Worm (Caenorhabditis elegans): ENCODE measurements around the gene nhr-136.

Gene nhr-136

ce11 chrV:12071483-12071882 is 35.5 kb upstream of the nhr-136 start (continued):
- no peak for TF ChIP-seq unc-39 (tag; optimal IDR thresholded peaks at IDR 0.05)
- TF ChIP-seq arid-1 (GFP tag; conservative IDR thresholded peaks at IDR 0.05) = no peak
- no peak for TF ChIP-seq spr-1 (tag; optimal IDR thresholded peaks at IDR 0.05)

- no peak for TF ChIP-seq cey-2 (tag; optimal IDR thresholded peaks at IDR 0.05; ENCODE audit: borderline replicate concordance, insufficient read depth)
These were observed 32.1 kb upstream of the nhr-136 start, which contains the start of gene R07B7.6 for ce11 chrV:12074886-12075285. R07B7.6 (minus strand) TSS chrV:12074986.

ce11 chrV:12075983-12076382 is 31.0 kb upstream of the nhr-136 start:
- TF ChIP-seq daf-19 (GFP tag; conservative IDR thresholded peaks at IDR 0.05) (no peak), dmd-8 (GFP tag; IDR thresholded peaks at IDR 0.05) (no peak), ceh-28 (tag; optimal IDR thresholded peaks at IDR 0.05) (no peak), mxl-3 (GFP tag; optimal IDR thresholded peaks at IDR 0.05) (no peak), lin-13 (GFP tag; optimal IDR thresholded peaks at IDR 0.05) (no peak), nhr-77 (tag; optimal IDR thresholded peaks at IDR 0.05) (peak; percentile 41), pqm-1 (tag; optimal IDR thresholded peaks at IDR 0.05) (peak; percentile 60), nhr-28 (tag; optimal IDR thresholded peaks at IDR 0.05) (peak; percentile 67), daf-16 (GFP tag; optimal IDR thresholded peaks at IDR 0.05) (no peak), daf-16 (tag; optimal IDR thresholded peaks at IDR 0.05) (peak; percentile 73), gei-8 (GFP tag; optimal IDR thresholded peaks at IDR 0.05) (no peak), dve-1 (tag; optimal IDR thresholded peaks at IDR 0.05; ENCODE audit: insufficient read depth) (peak; percentile 26), D1046.2 (GFP tag; IDR thresholded peaks at IDR 0.05) (no peak), dmd-6 (GFP tag; IDR thresholded peaks at IDR 0.05) (peak; percentile 51)

ce11 chrV:12080274-12080673 is 26.7 kb upstream of the nhr-136 start, which contains the start of gene R07B7.9:
R07B7.9 (minus strand) TSS chrV:12080374.
- no peak for TF ChIP-seq attf-4 (tag; optimal IDR thresholded peaks at IDR 0.05)
- TF ChIP-seq nhr-76 (tag; optimal IDR thresholded peaks at IDR 0.05) = no peak
- TF ChIP-seq mep-1 (tag; optimal IDR thresholded peaks at IDR 0.05) = no peak
- TF ChIP-seq D1046.2 (GFP tag; IDR thresholded peaks at IDR 0.05) = no peak
- no peak for TF ChIP-seq tra-1 (GFP tag; IDR thresholded peaks at IDR 0.05)
- TF ChIP-seq F10B5.3 (tag; optimal IDR thresholded peaks at IDR 0.05) = no peak
- no peak for TF ChIP-seq mxl-3 (GFP tag; optimal IDR thresholded peaks at IDR 0.05)
- TF ChIP-seq Y48G9A.11 (GFP tag; IDR thresholded peaks at IDR 0.05) = no peak
- TF ChIP-seq dmd-8 (GFP tag; IDR thresholded peaks at IDR 0.05) = no peak
- TF ChIP-seq ama-1 (optimal IDR thresholded peaks at IDR 0.05) = no peak
- TF ChIP-seq sdz-12 (GFP tag; optimal IDR thresholded peaks at IDR 0.05) = no peak
- TF ChIP-seq F49E8.2 (tag; optimal IDR thresholded peaks at IDR 0.05; ENCODE audit: borderline replicate concordance) = no peak
- no peak for TF ChIP-seq spr-1 (tag; optimal IDR thresholded peaks at IDR 0.05)
- TF ChIP-seq zip-11 (GFP tag; IDR thresholded peaks at IDR 0.05) = no peak
- no peak for TF ChIP-seq ceh-32 (tag; optimal IDR thresholded peaks at IDR 0.05; ENCODE audit: poor library complexity)
- no peak for TF ChIP-seq lim-7 (GFP tag; IDR thresholded peaks at IDR 0.05)
- no peak for TF ChIP-seq set-16 (GFP tag; IDR thresholded peaks at IDR 0.05)
- no peak for TF ChIP-seq ZK337.2 (GFP tag; IDR thresholded peaks at IDR 0.05)
- no peak for TF ChIP-seq nhr-41 (GFP tag; IDR thresholded peaks at IDR 0.05)
- no peak for TF ChIP-seq lin-15B (tag; optimal IDR thresholded peaks at IDR 0.05)

ce11 chrV:12082932-12083331 is 24.0 kb upstream of the nhr-136 start, which contains the start of gene R07B7.10:
R07B7.10 (plus strand) TSS chrV:12083216.
- peak; percentile 18 for TF ChIP-seq nhr-28 (tag; optimal IDR thresholded peaks at IDR 0.05)
- peak; percentile 14 for TF ChIP-seq dve-1 (tag; optimal IDR thresholded peaks at IDR 0.05; ENCODE audit: insufficient read depth)
- TF ChIP-seq nhr-10 (tag; optimal IDR thresholded peaks at IDR 0.05) = no peak
- TF ChIP-seq nhr-102 (tag; optimal IDR thresholded peaks at IDR 0.05) = no peak
